Worm (Caenorhabditis elegans) whole organism, early embryonic: ENCODE measurements around the gene srz-105.

ENCODE experiments used
- F13C5.2 ChIP-seq: sonication (generic microtip); optimal IDR thresholded peaks from 2 replicates; lab custom pipeline; 2017; ENCODE audit warnings: mild to moderate bottlenecking, missing genetic modification characterization, inconsistent platforms, missing compliant biosample characterization
- aly-1 ChIP-seq: sonication (generic microtip); optimal IDR thresholded peaks from 2 replicates; lab custom pipeline; 2016; ENCODE audit warnings: missing genetic modification characterization, missing compliant biosample characterization
- ama-1 ChIP-seq: fragments of 150-350 bp; optimal IDR thresholded peaks from 2 replicates; lab custom pipeline; 2014
- ceh-13 ChIP-seq: fragments of 200-800 bp; sonication (Bioruptor generic); optimal IDR thresholded peaks from 2 replicates; lab custom pipeline; 2018; ENCODE audit warnings: mild to moderate bottlenecking, missing genetic modification characterization, missing compliant biosample characterization
- ceh-36 ChIP-seq: sonication (generic microtip); optimal IDR thresholded peaks from 2 replicates; lab custom pipeline; 2016; ENCODE audit warnings: missing genetic modification characterization, inconsistent platforms, missing compliant biosample characterization
- ets-7 ChIP-seq: sonication (generic microtip); optimal IDR thresholded peaks from 2 replicates; lab custom pipeline; 2016; ENCODE audit warnings: missing genotype, missing genetic modification characterization, missing compliant biosample characterization
- flt-1 ChIP-seq: fragments of 200-800 bp; sonication (Bioruptor generic); IDR thresholded peaks from 2 replicates; pipeline ENCODE4 v1.3.6; 2022; ENCODE audit warnings: missing genetic modification characterization, missing compliant biosample characterization
- hmbx-1 ChIP-seq: sonication (generic microtip); optimal IDR thresholded peaks from 2 replicates; lab custom pipeline; 2016; ENCODE audit warnings: mild to moderate bottlenecking, missing genetic modification characterization, missing compliant biosample characterization
- tbx-11 ChIP-seq: fragments of 200-800 bp; sonication (Bioruptor generic); IDR thresholded peaks from 2 replicates; pipeline ENCODE4 v1.3.6; 2022; ENCODE audit warnings: missing genetic modification characterization, missing compliant biosample characterization
- tra-4 ChIP-seq: sonication (generic microtip); optimal IDR thresholded peaks from 2 replicates; lab custom pipeline; 2017; ENCODE audit warnings: missing genetic modification characterization, missing compliant biosample characterization

DNA sequence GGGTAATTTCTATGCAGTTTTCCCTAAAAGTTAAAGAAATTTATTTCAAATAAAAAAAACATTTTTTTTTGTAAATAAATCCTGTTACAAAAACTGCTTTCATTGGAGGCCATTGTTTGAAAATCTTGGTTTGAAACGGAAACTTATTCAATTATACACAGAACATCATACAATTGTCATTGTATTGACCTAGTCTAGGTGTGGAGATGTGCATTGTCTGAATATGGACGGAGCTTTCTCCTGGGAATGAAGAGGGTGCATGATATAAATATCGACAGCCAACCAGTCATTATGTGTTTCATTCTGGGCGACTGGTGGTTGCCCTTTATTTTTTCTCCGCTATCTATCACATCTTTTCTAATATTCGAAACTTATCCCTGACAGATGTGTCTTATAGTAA lies 21.8 kb downstream of the srz-105 start, which contains the start of gene C35D6.3:
- TF ChIP-seq ceh-36 (no peak), ama-1 (lab: Kevin White, UChicago) (no peak), ets-7 (tag; lab: Kevin White, UChicago) (no peak), ceh-13 (no peak), hmbx-1 (tag; lab: Kevin White, UChicago) (no peak), aly-1 (no peak), tbx-11 (no peak), flt-1 (GFP tag; lab: Robert Waterston, UW) (no peak), F13C5.2 (tag; lab: Kevin White, UChicago) (no peak), tra-4 (tag; lab: Kevin White, UChicago) (no peak)
